Worm (Caenorhabditis elegans): ENCODE results near the gene nhr-210.

ce11 chrV:501230-501629, 18.1 kb downstream of the nhr-210 start, which contains the start of gene str-256:
- TF ChIP-seq nhr-23 (tag; optimal IDR thresholded peaks at IDR 0.05) (no peak), lin-11 (tag; optimal IDR thresholded peaks at IDR 0.05) (no peak), ztf-11 (tag; optimal IDR thresholded peaks at IDR 0.05) (no peak), nhr-11 (tag; optimal IDR thresholded peaks at IDR 0.05) (no peak), nhr-12 (tag; optimal IDR thresholded peaks at IDR 0.05) (no peak), mbf-1 (tag; optimal IDR thresholded peaks at IDR 0.05) (no peak)

Measured in whole organism, L2 larva.